Fruit fly (Drosophila melanogaster) whole organism, embryonic: ENCODE results near the gene rtv.
A peak's percentile ranks its signal among the peaks of the same experiment; 100 is the strongest.

Experiments used
- Asciz ChIP-seq: fragments of 200-800 bp; sonication (Bioruptor generic); optimal IDR thresholded peaks from 2 replicates; lab custom pipeline; 2017; ENCODE audit warnings: missing biosample characterization, mild to moderate bottlenecking, missing genetic modification characterization, missing genetic modification reagents
- BEAF-32 ChIP-seq: fragments of 200-800 bp; sonication (Bioruptor generic); optimal IDR thresholded peaks from 3 replicates; lab custom pipeline; 2017; ENCODE audit warnings: missing biosample characterization, missing genetic modification characterization, mild to moderate bottlenecking, moderate library complexity, missing genetic modification reagents
- CG10147 ChIP-seq: fragments of 200-800 bp; sonication (Bioruptor generic); optimal IDR thresholded peaks from 2 replicates; lab custom pipeline; 2019; ENCODE audit warnings: missing biosample characterization, mild to moderate bottlenecking, missing genetic modification characterization, moderate library complexity
- CG1024 ChIP-seq: fragments of 200-800 bp; sonication (Bioruptor generic); IDR thresholded peaks from 2 replicates; pipeline ENCODE4 v1.3.6; 2022; ENCODE audit warnings: missing biosample characterization, missing genetic modification characterization
- CG10366 ChIP-seq: fragments of 200-800 bp; sonication (Bioruptor generic); IDR thresholded peaks from 2 replicates; pipeline ENCODE4 v1.3.6; 2022; ENCODE audit warnings: missing biosample characterization, missing genetic modification characterization
- CG11398 ChIP-seq: fragments of 200-800 bp; sonication (Bioruptor generic); optimal IDR thresholded peaks from 2 replicates; lab custom pipeline; 2016; ENCODE audit warnings: missing biosample characterization, missing genetic modification characterization
- CG13775 ChIP-seq: fragments of 200-800 bp; sonication (Bioruptor generic); optimal IDR thresholded peaks from 3 replicates; lab custom pipeline; 2017; ENCODE audit warnings: missing biosample characterization, mild to moderate bottlenecking, missing genetic modification characterization
- CG15696 ChIP-seq: fragments of 200-800 bp; sonication (Bioruptor generic); optimal IDR thresholded peaks from 2 replicates; lab custom pipeline; 2019; ENCODE audit warnings: missing biosample characterization, mild to moderate bottlenecking, missing genetic modification characterization, moderate library complexity
- CG1603 ChIP-seq: fragments of 200-800 bp; sonication (Bioruptor generic); optimal IDR thresholded peaks from 2 replicates; lab custom pipeline; 2019; ENCODE audit warnings: missing biosample characterization, mild to moderate bottlenecking, missing genetic modification characterization, moderate library complexity
- CG16815 ChIP-seq: fragments of 200-800 bp; sonication (Bioruptor generic); optimal IDR thresholded peaks from 3 replicates; lab custom pipeline; 2017; ENCODE audit warnings: missing biosample characterization, mild to moderate bottlenecking, missing genetic modification characterization
- CG2120 ChIP-seq: fragments of 200-800 bp; sonication (Bioruptor generic); optimal IDR thresholded peaks from 3 replicates; lab custom pipeline; 2016; ENCODE audit warnings: missing biosample characterization, missing genetic modification characterization
- CG2678 ChIP-seq: fragments of 200-800 bp; sonication (Bioruptor generic); optimal IDR thresholded peaks from 3 replicates; lab custom pipeline; 2019; ENCODE audit warnings: missing biosample characterization, mild to moderate bottlenecking, missing genetic modification characterization, moderate library complexity
- CG6854 ChIP-seq: fragments of 200-800 bp; sonication (Bioruptor generic); optimal IDR thresholded peaks from 3 replicates; lab custom pipeline; 2017; ENCODE audit warnings: missing biosample characterization, mild to moderate bottlenecking, missing genetic modification characterization
- CG7556 ChIP-seq: fragments of 200-800 bp; sonication (Bioruptor generic); optimal IDR thresholded peaks from 2 replicates; lab custom pipeline; 2017; ENCODE audit warnings: missing biosample characterization, mild to moderate bottlenecking, missing genetic modification characterization
- CkIIα-i1 ChIP-seq: fragments of 200-800 bp; sonication (Bioruptor generic); IDR thresholded peaks from 2 replicates; pipeline ENCODE4 v1.3.6; 2022; ENCODE audit warnings: missing biosample characterization, missing genetic modification characterization
- E2f1 ChIP-seq: fragments of 200-800 bp; sonication (Bioruptor generic); IDR thresholded peaks from 2 replicates; pipeline ENCODE4 v1.3.6; 2022; ENCODE audit warnings: missing biosample characterization, missing genetic modification characterization
- Fer1 ChIP-seq: fragments of 200-800 bp; sonication (Bioruptor generic); optimal IDR thresholded peaks from 2 replicates; lab custom pipeline; 2017; ENCODE audit warnings: missing biosample characterization, mild to moderate bottlenecking, missing genetic modification characterization
- HLHmδ ChIP-seq: fragments of 200-800 bp; sonication (Bioruptor generic); optimal IDR thresholded peaks from 2 replicates; lab custom pipeline; 2018; ENCODE audit warnings: missing biosample characterization, mild to moderate bottlenecking, missing genetic modification characterization, moderate library complexity
- Nf-YB ChIP-seq: fragments of 200-800 bp; sonication (Bioruptor generic); optimal IDR thresholded peaks from 3 replicates; lab custom pipeline; 2019; ENCODE audit warnings: missing biosample characterization, mild to moderate bottlenecking, missing genetic modification characterization, moderate library complexity
- Ravus ChIP-seq: fragments of 200-800 bp; sonication (Bioruptor generic); IDR thresholded peaks from 2 replicates; pipeline ENCODE4 v1.3.6; 2022; ENCODE audit warnings: missing biosample characterization, missing genetic modification characterization
- Trl ChIP-seq, 3 experiments: fragments of >200 bp in 2 of 3; fragments of 200-800 bp in 1 of 3; sonication (Bioruptor generic) in 1 of 3; optimal IDR thresholded peaks; 2 replicates in 1 of 3; 3 replicates in 2 of 3; lab custom pipeline; 2016 to 2017; ENCODE audit warnings: missing biosample characterization in 1 of 3, missing genetic modification characterization in 1 of 3
- bbx ChIP-seq: fragments of 200-800 bp; sonication (Bioruptor generic); IDR thresholded peaks from 2 replicates; pipeline ENCODE4 v1.3.6; 2022; ENCODE audit warnings: missing biosample characterization, missing genetic modification characterization; ENCODE audit not compliant: partially characterized antibody
- bigmax ChIP-seq: fragments of 200-800 bp; sonication (Bioruptor generic); optimal IDR thresholded peaks from 2 replicates; lab custom pipeline; 2018; ENCODE audit warnings: missing biosample characterization, mild to moderate bottlenecking, missing genetic modification characterization
- bsh ChIP-seq, 2 experiments: fragments of 200-800 bp; sonication (Bioruptor generic); optimal IDR thresholded peaks; 2 replicates each; lab custom pipeline; 2017 to 2018; ENCODE audit warnings: mild to moderate bottlenecking in 2 of 2, missing biosample characterization in 2 of 2, missing genetic modification characterization in 2 of 2, moderate library complexity in 1 of 2
- cato ChIP-seq: fragments of 200-800 bp; sonication (Bioruptor generic); optimal IDR thresholded peaks from 2 replicates; lab custom pipeline; 2016; ENCODE audit warnings: missing biosample characterization, missing genetic modification characterization, borderline replicate concordance
- chm ChIP-seq: fragments of 200-800 bp; sonication (Bioruptor generic); IDR thresholded peaks from 2 replicates; pipeline ENCODE4 v1.3.6; 2022; ENCODE audit warnings: missing biosample characterization, missing genetic modification characterization
- crol ChIP-seq: fragments of 200-800 bp; sonication (Bioruptor generic); IDR thresholded peaks from 2 replicates; pipeline ENCODE4 v1.3.6; 2022; ENCODE audit warnings: missing biosample characterization, missing genetic modification characterization
- crp ChIP-seq, 2 experiments: fragments of 200-800 bp; sonication (Bioruptor generic); optimal IDR thresholded peaks; 2 replicates in 1 of 2; 3 replicates in 1 of 2; lab custom pipeline; 2017; ENCODE audit warnings: missing biosample characterization in 2 of 2, missing genetic modification characterization in 2 of 2, mild to moderate bottlenecking in 1 of 2, moderate library complexity in 1 of 2
- dimm ChIP-seq: fragments of 200-800 bp; sonication (Bioruptor generic); IDR thresholded peaks from 2 replicates; pipeline ENCODE4 v1.3.6; 2022; ENCODE audit warnings: missing biosample characterization, missing genetic modification characterization
- dmrt99B ChIP-seq: fragments of 200-800 bp; sonication (Bioruptor generic); optimal IDR thresholded peaks from 2 replicates; lab custom pipeline; 2018; ENCODE audit warnings: missing biosample characterization, mild to moderate bottlenecking, missing genetic modification characterization, moderate library complexity
- emc ChIP-seq: fragments of 200-800 bp; sonication (Bioruptor generic); optimal IDR thresholded peaks from 2 replicates; lab custom pipeline; 2016; ENCODE audit warnings: missing biosample characterization, missing genetic modification characterization
- ham ChIP-seq: fragments of 200-800 bp; sonication (Bioruptor generic); IDR thresholded peaks from 2 replicates; pipeline ENCODE4 v1.3.6; 2022; ENCODE audit warnings: missing biosample characterization, missing genetic modification characterization
- hbn ChIP-seq: fragments of 200-800 bp; sonication (Bioruptor generic); IDR thresholded peaks from 2 replicates; pipeline ENCODE4 v1.3.6; 2022; ENCODE audit warnings: missing biosample characterization, missing genetic modification characterization; ENCODE audit not compliant: partially characterized antibody
- jing ChIP-seq: fragments of 200-800 bp; sonication (Bioruptor generic); optimal IDR thresholded peaks from 2 replicates; lab custom pipeline; 2018; ENCODE audit warnings: missing biosample characterization, mild to moderate bottlenecking, missing genetic modification characterization
- ken ChIP-seq: fragments of 200-800 bp; sonication (Bioruptor generic); IDR thresholded peaks from 3 replicates; pipeline ENCODE4 v1.3.6; 2022; ENCODE audit warnings: missing biosample characterization, missing genetic modification characterization
- maf-S ChIP-seq: fragments of 200-800 bp; sonication (Bioruptor generic); optimal IDR thresholded peaks from 2 replicates; lab custom pipeline; 2016; ENCODE audit warnings: missing biosample characterization, missing genetic modification characterization
- mirr ChIP-seq: fragments of 200-800 bp; sonication (Bioruptor generic); optimal IDR thresholded peaks from 3 replicates; lab custom pipeline; 2018; ENCODE audit warnings: missing biosample characterization, mild to moderate bottlenecking, missing genetic modification characterization
- ro ChIP-seq: fragments of 200-800 bp; sonication (Bioruptor generic); IDR thresholded peaks from 2 replicates; pipeline ENCODE4 v1.3.6; 2022; ENCODE audit warnings: missing biosample characterization, missing genetic modification characterization
- sc ChIP-seq, 3 experiments: fragments of >200 bp in 2 of 3; fragments of 200-800 bp in 1 of 3; sonication (Bioruptor generic) in 1 of 3; optimal IDR thresholded peaks; 2 replicates in 2 of 3; 3 replicates in 1 of 3; lab custom pipeline; 2017; ENCODE audit warnings: mild to moderate bottlenecking in 1 of 3, missing biosample characterization in 1 of 3, missing genetic modification characterization in 1 of 3, missing genetic modification reagents in 1 of 3
- sisA ChIP-seq: fragments of 200-800 bp; sonication (Bioruptor generic); IDR thresholded peaks from 2 replicates; pipeline ENCODE4 v1.3.6; 2022; ENCODE audit warnings: missing biosample characterization, missing genetic modification characterization
- sna ChIP-seq: fragments of 200-800 bp; sonication (Bioruptor generic); IDR thresholded peaks from 2 replicates; pipeline ENCODE4 v1.3.6; 2022; ENCODE audit warnings: missing biosample characterization, missing genetic modification characterization; ENCODE audit not compliant: partially characterized antibody
- so ChIP-seq: fragments of 200-800 bp; sonication (Bioruptor generic); IDR thresholded peaks from 3 replicates; pipeline ENCODE4 v1.3.6; 2022; ENCODE audit warnings: missing biosample characterization, missing genetic modification characterization
- tap ChIP-seq: fragments of 200-800 bp; optimal IDR thresholded peaks from 3 replicates; lab custom pipeline; 2019; ENCODE audit warnings: missing biosample characterization, mild to moderate bottlenecking, missing genetic modification characterization, moderate library complexity
- tgo ChIP-seq: fragments of 200-800 bp; sonication (Bioruptor generic); IDR thresholded peaks from 3 replicates; pipeline ENCODE4 v1.3.6; 2022; ENCODE audit warnings: missing biosample characterization, missing genetic modification characterization
- tin ChIP-seq: fragments of 200-800 bp; sonication (Bioruptor generic); optimal IDR thresholded peaks from 3 replicates; lab custom pipeline; 2016; ENCODE audit warnings: missing biosample characterization, missing genetic modification characterization
- trem ChIP-seq: fragments of 200-800 bp; optimal IDR thresholded peaks from 3 replicates; lab custom pipeline; 2019; ENCODE audit warnings: missing biosample characterization, mild to moderate bottlenecking, missing genetic modification characterization, moderate library complexity
- ttk ChIP-seq: fragments of 200-800 bp; sonication (Bioruptor generic); IDR thresholded peaks from 2 replicates; pipeline ENCODE4 v2.1.2; 2022; ENCODE audit warnings: missing biosample characterization, missing genetic modification characterization
- zfh1 ChIP-seq: fragments of 200-800 bp; sonication (Bioruptor generic); IDR thresholded peaks from 3 replicates; pipeline ENCODE4 v1.3.6; 2022; ENCODE audit warnings: missing biosample characterization, missing genetic modification characterization

The rtv gene

DNA sequence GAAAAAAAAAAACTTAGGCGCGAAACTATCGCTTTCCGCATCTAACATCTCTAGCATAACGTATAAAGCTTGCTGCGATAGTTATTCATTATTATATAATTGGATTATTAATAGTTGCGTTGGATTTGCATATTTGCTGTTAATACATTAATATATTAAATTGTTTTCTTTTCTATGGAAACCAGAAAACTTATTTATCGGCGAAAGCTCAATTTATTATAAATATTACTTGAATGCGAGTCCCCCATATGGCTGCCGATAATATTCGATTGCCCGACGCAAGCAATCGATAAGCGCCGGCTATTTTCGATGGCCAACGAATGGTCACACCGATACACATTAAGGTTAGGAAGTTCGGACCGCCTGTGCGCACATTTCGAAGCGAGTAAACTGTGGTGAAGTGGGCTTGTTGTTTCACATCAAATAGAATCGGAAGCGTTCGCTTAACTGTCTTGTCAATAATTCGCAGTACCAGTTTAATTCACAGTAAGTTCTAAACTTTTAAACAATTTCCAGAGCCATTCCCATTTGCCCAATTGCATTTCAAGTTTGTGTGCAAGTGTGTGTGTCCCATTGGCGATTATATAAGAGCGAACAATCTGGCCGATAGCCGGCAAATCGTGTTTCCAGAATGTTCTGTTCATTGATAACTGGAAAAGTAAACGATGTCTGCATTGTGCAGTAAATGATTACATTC lies 45.5 kb downstream of the rtv start, which contains the start of gene Hsp60A (continued):
- peak in 1 of 2 experiments; percentile 9 for TF ChIP-seq crp (GFP tag; optimal IDR thresholded peaks at IDR 0.05; lab: Kevin White, UChicago)
- no peak for TF ChIP-seq cato (GFP tag; lab: Kevin White, UChicago)
- TF ChIP-seq Nf-YB (GFP tag; lab: Kevin White, UChicago), result peak; percentile 6
- TF ChIP-seq CG11398 (GFP tag; lab: Kevin White, UChicago), result no peak
- no peak for TF ChIP-seq Asciz (GFP tag; lab: Kevin White, UChicago)
- TF ChIP-seq CG10366 (GFP tag; lab: Robert Waterston, UW), result peak; percentile 47
- no peak for TF ChIP-seq CG16815 (GFP tag; lab: Kevin White, UChicago)
- TF ChIP-seq CG2678, result peak; percentile 67
- TF ChIP-seq zfh1 (GFP tag; lab: Robert Waterston, UW), result no peak; the same call in 2 of the 3 replicates
- TF ChIP-seq bbx (GFP tag; lab: Robert Waterston, UW), result peak; percentile 72
- TF ChIP-seq ro (GFP tag; lab: Robert Waterston, UW), result no peak
- TF ChIP-seq tgo (GFP tag; lab: Robert Waterston, UW), result peak; percentile 42; the same call in 1 of the 3 replicates
- no peak for TF ChIP-seq maf-S (GFP tag; lab: Kevin White, UChicago)
- no peak for TF ChIP-seq so (GFP tag; lab: Robert Waterston, UW)
- TF ChIP-seq CkIIα-i1 (GFP tag; lab: Robert Waterston, UW), result no peak
- TF ChIP-seq tap (tag; lab: Kevin White, UChicago), result no peak
- TF ChIP-seq bsh (GFP tag; optimal IDR thresholded peaks at IDR 0.05; lab: Kevin White, UChicago), result peak in 1 of 2 experiments; percentile 55
- peak; percentile 41 for TF ChIP-seq sisA
- TF ChIP-seq crol (GFP tag; lab: Robert Waterston, UW), result no peak
- TF ChIP-seq Ravus (GFP tag; lab: Robert Waterston, UW), result no peak
- no peak for TF ChIP-seq ham (GFP tag; lab: Robert Waterston, UW)
- no peak for TF ChIP-seq CG1603 (tag; lab: Kevin White, UChicago)
- TF ChIP-seq ttk (GFP tag; lab: Robert Waterston, UW), result no peak
- 0 out of 2 replicates have a peak, but pooled peaks have one; percentile 20 for TF ChIP-seq E2f1 (GFP tag; lab: Robert Waterston, UW)
- peak; percentile 76; the same call in 1 of the 2 replicates for TF ChIP-seq sna (GFP tag; lab: Robert Waterston, UW)
- no peak for TF ChIP-seq CG1024 (GFP tag; lab: Robert Waterston, UW)
- TF ChIP-seq chm, result no peak; the same call in 1 of the 2 replicates
- TF ChIP-seq CG2120 (GFP tag; lab: Kevin White, UChicago), result peak; percentile 63
- no peak for TF ChIP-seq jing
- no peak for TF ChIP-seq emc (GFP tag; lab: Kevin White, UChicago)
- TF ChIP-seq Trl (optimal IDR thresholded peaks at IDR 0.05; lab: Kevin White, UChicago), result no peak
- TF ChIP-seq Trl (GFP tag; optimal IDR thresholded peaks at IDR 0.05; lab: Kevin White, UChicago), result no peak
- TF ChIP-seq HLHmδ (GFP tag; lab: Kevin White, UChicago), result no peak
- peak; percentile 54 for TF ChIP-seq CG10147
- TF ChIP-seq sc (optimal IDR thresholded peaks at IDR 0.05; lab: Kevin White, UChicago), result no peak
- no peak for TF ChIP-seq sc (GFP tag; optimal IDR thresholded peaks at IDR 0.05; lab: Kevin White, UChicago)
- TF ChIP-seq CG13775 (GFP tag; lab: Kevin White, UChicago), result peak; percentile 48
- TF ChIP-seq CG7556 (GFP tag; lab: Kevin White, UChicago), result peak; percentile 21
- no peak for TF ChIP-seq CG6854
- peak; percentile 43 for TF ChIP-seq dmrt99B (tag; lab: Kevin White, UChicago)
- TF ChIP-seq dimm, result no peak
- TF ChIP-seq hbn (GFP tag; lab: Robert Waterston, UW), result peak; percentile 73
- peak; percentile 55 for TF ChIP-seq Fer1 (GFP tag; lab: Kevin White, UChicago)
- peak; percentile 31 for TF ChIP-seq CG15696 (tag; lab: Kevin White, UChicago)
- TF ChIP-seq BEAF-32 (GFP tag; lab: Kevin White, UChicago), result peak; percentile 86
- TF ChIP-seq trem (tag; lab: Kevin White, UChicago), result peak; percentile 47
- TF ChIP-seq tin, result peak; percentile 68
- 0 out of 3 replicates have a peak, but pooled peaks have one; percentile 42 for TF ChIP-seq ken (GFP tag; lab: Robert Waterston, UW)
- TF ChIP-seq bigmax (GFP tag; lab: Kevin White, UChicago), result peak; percentile 95
- TF ChIP-seq mirr (GFP tag; lab: Kevin White, UChicago), result no peak
